Worm (Caenorhabditis elegans) whole organism, mixed stage, embryonic: ENCODE results near the gene C06E2.5.

ENCODE experiments used
- M03D4.4 ChIP-seq: sonication (generic microtip); optimal IDR thresholded peaks from 2 replicates; lab custom pipeline; 2017; ENCODE audit warnings: mild to moderate bottlenecking, missing genetic modification characterization, missing compliant biosample characterization
- blmp-1 ChIP-seq: fragments of 150-350 bp; optimal IDR thresholded peaks from 2 replicates; lab custom pipeline; 2014; ENCODE audit warnings: missing biosample characterization, missing genetic modification characterization
- ceh-39 ChIP-seq: fragments of 150-350 bp; optimal IDR thresholded peaks from 2 replicates; lab custom pipeline; 2014; ENCODE audit warnings: missing biosample characterization, missing genetic modification characterization
- ceh-43 ChIP-seq: fragments of 200-800 bp; sonication (Bioruptor generic); optimal IDR thresholded peaks from 2 replicates; lab custom pipeline; 2018; ENCODE audit warnings: mild to moderate bottlenecking, missing genetic modification characterization, moderate library complexity, missing compliant biosample characterization
- ceh-83 ChIP-seq: fragments of 200-800 bp; sonication (Bioruptor generic); optimal IDR thresholded peaks from 2 replicates; lab custom pipeline; 2018; ENCODE audit warnings: mild to moderate bottlenecking, missing genetic modification characterization, missing compliant biosample characterization
- ces-1 ChIP-seq: fragments of 150-350 bp; optimal IDR thresholded peaks from 2 replicates; lab custom pipeline; 2014; ENCODE audit warnings: missing biosample characterization, missing genetic modification reagents, missing genetic modification characterization
- cnd-1 ChIP-seq: fragments of 200-800 bp; sonication (Bioruptor generic); optimal IDR thresholded peaks from 2 replicates; lab custom pipeline; 2018; ENCODE audit warnings: mild to moderate bottlenecking, missing genetic modification characterization, missing compliant biosample characterization
- drap-1 ChIP-seq: fragments of 200-800 bp; sonication (Bioruptor generic); optimal IDR thresholded peaks from 3 replicates; lab custom pipeline; 2018; ENCODE audit warnings: mild to moderate bottlenecking, missing genetic modification characterization, missing compliant biosample characterization
- elt-1 ChIP-seq: sonication (generic microtip); optimal IDR thresholded peaks from 2 replicates; lab custom pipeline; 2017; ENCODE audit warnings: missing genetic modification characterization, mild to moderate bottlenecking, missing compliant biosample characterization, antibody characterized with exemption, moderate library complexity, borderline replicate concordance; ENCODE audit not compliant: insufficient read depth
- flh-1 ChIP-seq: fragments of 200-800 bp; sonication (Bioruptor generic); optimal IDR thresholded peaks from 2 replicates; lab custom pipeline; 2018; ENCODE audit warnings: mild to moderate bottlenecking, missing genetic modification characterization, moderate library complexity, missing compliant biosample characterization
- ham-2 ChIP-seq: fragments of 200-800 bp; sonication (Bioruptor generic); optimal IDR thresholded peaks from 2 replicates; lab custom pipeline; 2018; ENCODE audit warnings: mild to moderate bottlenecking, missing genetic modification characterization, missing compliant biosample characterization
- lin-13 ChIP-seq: fragments of 150-350 bp; optimal IDR thresholded peaks from 2 replicates; lab custom pipeline; 2014; ENCODE audit warnings: missing biosample characterization, missing genetic modification characterization
- lin-32 ChIP-seq: fragments of 200-800 bp; sonication (Bioruptor generic); optimal IDR thresholded peaks from 2 replicates; lab custom pipeline; 2018; ENCODE audit warnings: mild to moderate bottlenecking, missing genetic modification characterization, missing compliant biosample characterization
- mab-5 ChIP-seq: fragments of 150-350 bp; optimal IDR thresholded peaks from 2 replicates; lab custom pipeline; 2014; ENCODE audit warnings: missing biosample characterization, missing genetic modification characterization
- mep-1 ChIP-seq: fragments of 150-350 bp; optimal IDR thresholded peaks from 2 replicates; lab custom pipeline; 2017; ENCODE audit warnings: missing biosample characterization, missing genetic modification reagents, missing genetic modification characterization, inconsistent platforms
- mls-2 ChIP-seq: sonication (generic microtip); optimal IDR thresholded peaks from 2 replicates; lab custom pipeline; 2016; ENCODE audit warnings: mild to moderate bottlenecking, missing genetic modification characterization, moderate library complexity, missing compliant biosample characterization
- nhr-2 ChIP-seq: fragments of 150-350 bp; optimal IDR thresholded peaks from 2 replicates; lab custom pipeline; 2014; ENCODE audit warnings: missing biosample characterization, missing genetic modification characterization
- nhr-237 ChIP-seq: fragments of 150-350 bp; optimal IDR thresholded peaks from 2 replicates; lab custom pipeline; 2014; ENCODE audit warnings: missing biosample characterization, missing genetic modification characterization
- nhr-28 ChIP-seq: fragments of 150-350 bp; optimal IDR thresholded peaks from 2 replicates; lab custom pipeline; 2014; ENCODE audit warnings: missing biosample characterization, missing genetic modification characterization
- nhr-76 ChIP-seq: sonication (generic microtip); optimal IDR thresholded peaks from 2 replicates; lab custom pipeline; 2017; ENCODE audit warnings: missing biosample characterization, missing genetic modification characterization
- pha-4 ChIP-seq: fragments of 150-350 bp; optimal IDR thresholded peaks from 2 replicates; lab custom pipeline; 2018; ENCODE audit warnings: missing biosample characterization, missing genetic modification reagents, missing genetic modification characterization
- sem-2 ChIP-seq: fragments of 200-800 bp; sonication (Bioruptor generic); optimal IDR thresholded peaks from 2 replicates; lab custom pipeline; 2018; ENCODE audit warnings: mild to moderate bottlenecking, missing genetic modification characterization, missing compliant biosample characterization
- snpc-4 ChIP-seq: fragments of 150-350 bp; optimal IDR thresholded peaks from 2 replicates; lab custom pipeline; 2014; ENCODE audit warnings: missing biosample characterization, missing genetic modification characterization
- sptf-1 ChIP-seq: sonication (generic microtip); optimal IDR thresholded peaks from 2 replicates; lab custom pipeline; 2017; ENCODE audit warnings: mild to moderate bottlenecking, missing genetic modification characterization, moderate library complexity, missing compliant biosample characterization
- tbx-8 ChIP-seq: fragments of 200-800 bp; sonication (Bioruptor generic); optimal IDR thresholded peaks from 2 replicates; lab custom pipeline; 2018; ENCODE audit warnings: mild to moderate bottlenecking, missing genetic modification characterization, moderate library complexity, missing compliant biosample characterization
- unc-120 ChIP-seq: sonication (generic microtip); optimal IDR thresholded peaks from 2 replicates; lab custom pipeline; 2017; ENCODE audit warnings: missing genetic modification characterization, missing compliant biosample characterization; ENCODE audit not compliant: poor library complexity, severe bottlenecking
- unc-39 ChIP-seq: fragments of 150-350 bp; optimal IDR thresholded peaks from 2 replicates; lab custom pipeline; 2014; ENCODE audit warnings: missing biosample characterization, missing genetic modification characterization
- zip-8 ChIP-seq: fragments of 150-350 bp; optimal IDR thresholded peaks from 2 replicates; lab custom pipeline; 2014; ENCODE audit warnings: missing biosample characterization, missing genetic modification characterization
- ztf-11 ChIP-seq: fragments of 150-350 bp; optimal IDR thresholded peaks from 2 replicates; lab custom pipeline; 2014; ENCODE audit warnings: missing biosample characterization, missing genetic modification characterization

The C06E2.5 gene

DNA sequence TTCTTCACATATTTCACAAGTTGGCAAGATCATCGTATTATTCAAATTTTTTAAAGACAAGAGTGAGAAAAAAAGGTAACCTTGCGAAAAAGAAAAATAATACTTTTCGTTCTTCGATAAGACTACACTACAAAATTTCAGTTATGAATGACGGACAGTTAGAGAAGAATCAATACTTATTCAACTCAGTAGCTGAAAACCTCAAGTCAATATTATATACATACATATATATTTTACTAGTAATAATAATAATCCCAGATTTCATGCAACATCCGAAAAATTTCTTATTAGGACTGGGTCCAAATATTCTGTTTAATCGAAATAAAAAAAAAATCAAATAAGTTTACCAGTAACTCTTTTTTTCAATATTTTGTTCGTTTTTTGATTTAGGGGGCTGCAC, 26.6 kb downstream of the C06E2.5 start, which contains the start of gene C28G1.6:
Gene C28G1.6 (minus strand): TSS at position 101 of the 400 bp plus-strand sequence.
- TF ChIP-seq ceh-43 = no peak
- no peak for TF ChIP-seq pha-4 (tag; lab: Kevin White, UChicago)
- TF ChIP-seq sptf-1 (tag; lab: Kevin White, UChicago) = no peak
- TF ChIP-seq sem-2 (GFP tag; lab: Kevin White, UChicago) = no peak
- no peak for TF ChIP-seq drap-1 (GFP tag; lab: Kevin White, UChicago)

DNA sequence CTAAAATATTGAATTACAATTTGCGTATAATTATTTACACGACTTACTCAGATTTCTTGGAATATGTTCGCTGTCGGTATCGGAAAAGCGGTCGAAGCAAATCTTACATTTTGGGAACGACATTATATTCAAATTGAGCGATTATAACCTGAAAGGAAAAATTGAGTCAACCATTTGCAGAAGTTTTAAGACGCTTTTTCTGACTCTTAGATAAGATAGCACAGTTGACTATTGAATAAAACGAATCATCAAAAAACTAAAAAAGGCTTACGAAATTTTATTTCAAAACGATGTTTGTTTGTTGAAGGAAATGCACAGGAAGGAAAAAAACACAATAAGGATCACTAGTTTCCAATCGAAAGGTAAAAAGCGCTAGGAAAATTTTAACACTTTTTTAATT, 29.4 kb downstream of the C06E2.5 start, which contains the start of gene rcs-1:
Gene rcs-1 (minus strand): TSS at position 176 of the 400 bp plus-strand sequence.
- TF ChIP-seq nhr-28 (tag; lab: Kevin White, UChicago) (no peak), unc-120 (tag; lab: Kevin White, UChicago) (no peak)
- TF ChIP-seq, all 35 proteins: peak for 0

ce11 chrX:8824437-8824836, 33.3 kb downstream of the C06E2.5 start, which contains the start of gene ifd-1:
Gene ifd-1, minus strand, starts transcription at chrX:8824448.
- TF ChIP-seq mep-1 (tag; lab: Kevin White, UChicago) (no peak), nhr-28 (tag; lab: Kevin White, UChicago) (no peak), blmp-1 (tag; lab: Kevin White, UChicago) (no peak), lin-32 (GFP tag; lab: Kevin White, UChicago) (no peak), M03D4.4 (tag; lab: Kevin White, UChicago) (no peak), tbx-8 (no peak), sptf-1 (tag; lab: Kevin White, UChicago) (no peak), unc-39 (no peak), nhr-76 (tag; lab: Kevin White, UChicago) (no peak), mab-5 (tag; lab: Kevin White, UChicago) (no peak), mls-2 (tag; lab: Kevin White, UChicago) (no peak), elt-1 (no peak)
- TF ChIP-seq, all 35 proteins: peak for 0

DNA sequence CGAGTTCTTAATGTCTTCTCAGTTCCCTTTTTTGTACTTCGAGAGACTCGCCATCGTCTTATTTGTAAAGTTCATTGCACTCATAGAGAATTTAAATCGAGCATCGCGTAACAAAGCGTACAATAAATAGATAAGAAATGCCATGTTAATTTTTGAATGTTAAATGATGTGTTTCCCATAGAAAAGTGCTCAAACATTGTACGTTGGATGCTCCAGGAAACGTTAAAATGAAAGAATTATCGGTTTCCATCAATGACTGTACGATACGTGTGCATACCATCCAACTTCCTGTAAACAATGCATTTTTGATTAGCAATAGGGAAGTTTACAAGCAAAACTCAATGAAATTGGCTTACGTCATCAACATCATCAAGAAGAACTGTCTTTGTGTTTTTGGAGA, 37.1 kb downstream of the C06E2.5 start:
- TF ChIP-seq nhr-76 (tag; lab: Kevin White, UChicago) (no peak), mls-2 (tag; lab: Kevin White, UChicago) (no peak), sem-2 (GFP tag; lab: Kevin White, UChicago) (no peak), flh-1 (no peak), ceh-43 (no peak), lin-13 (tag; lab: Kevin White, UChicago) (no peak), mep-1 (tag; lab: Kevin White, UChicago) (no peak), snpc-4 (tag; lab: Kevin White, UChicago) (no peak), unc-120 (tag; lab: Kevin White, UChicago) (no peak), ces-1 (no peak), ztf-11 (tag; lab: Kevin White, UChicago) (no peak), ham-2 (GFP tag; lab: Kevin White, UChicago) (no peak)

DNA sequence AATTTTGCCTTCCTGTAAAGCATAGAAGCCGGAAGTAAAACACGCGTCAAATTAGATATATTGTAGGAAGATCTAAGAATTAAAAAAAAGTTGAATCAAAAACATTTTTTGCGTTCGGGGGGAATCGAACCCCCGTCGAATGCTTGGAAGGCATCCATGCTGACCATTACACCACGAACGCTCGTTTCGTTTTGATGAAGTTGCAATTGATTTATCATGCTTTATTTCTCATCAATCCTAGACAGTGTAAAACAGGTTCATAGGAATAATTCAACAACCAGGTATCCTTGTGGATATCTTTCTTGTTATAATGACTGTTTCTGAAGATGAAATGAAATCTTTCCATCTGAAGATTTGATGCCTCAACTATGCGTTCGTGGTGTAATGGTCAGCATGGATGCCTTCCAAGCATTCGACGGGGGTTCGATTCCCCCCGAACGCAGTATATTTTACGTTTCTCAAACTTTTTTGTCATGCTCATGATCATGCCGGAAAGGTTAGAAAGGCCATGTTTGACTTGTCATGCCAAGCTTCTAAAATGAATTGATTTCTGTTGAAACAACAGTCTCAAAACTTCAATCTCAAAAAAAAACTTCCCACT, 37.8 kb downstream of the C06E2.5 start:
- TF ChIP-seq blmp-1 (tag; lab: Kevin White, UChicago) (no peak), cnd-1 (tag; lab: Kevin White, UChicago) (no peak), nhr-2 (tag; lab: Kevin White, UChicago) (no peak), snpc-4 (tag; lab: Kevin White, UChicago) (no peak), ztf-11 (tag; lab: Kevin White, UChicago) (no peak), zip-8 (tag; lab: Kevin White, UChicago) (no peak), pha-4 (tag; lab: Kevin White, UChicago) (no peak), drap-1 (GFP tag; lab: Kevin White, UChicago) (no peak), sptf-1 (tag; lab: Kevin White, UChicago) (no peak), nhr-237 (no peak), ceh-83 (GFP tag; lab: Kevin White, UChicago) (no peak), ceh-43 (no peak), ceh-39 (tag; lab: Kevin White, UChicago) (no peak), elt-1 (no peak), sem-2 (GFP tag; lab: Kevin White, UChicago) (no peak)
